Worm (Caenorhabditis elegans) whole organism, L4 larva: ENCODE measurements around the gene nlp-46.

Experiments
- F49E8.2 ChIP-seq: sonication (generic microtip); optimal IDR thresholded peaks from 2 replicates; lab custom pipeline; 2016; ENCODE audit warnings: missing compliant biosample characterization, mild to moderate bottlenecking, missing genetic modification characterization, borderline replicate concordance
- T20F7.1 ChIP-seq: fragments of 200-800 bp; sonication (Bioruptor generic); optimal IDR thresholded peaks from 2 replicates; lab custom pipeline; 2018; ENCODE audit warnings: mild to moderate bottlenecking, missing genetic modification characterization, missing compliant biosample characterization
- Y75B8A.6 ChIP-seq: fragments of 200-800 bp; sonication (Bioruptor generic); IDR thresholded peaks from 2 replicates; pipeline ENCODE4 v1.3.6; 2022; ENCODE audit warnings: missing genetic modification reagents, missing genetic modification characterization, missing compliant biosample characterization
- ZK546.5 ChIP-seq, 2 experiments: sonication (generic microtip); optimal IDR thresholded peaks; 2 replicates each; lab custom pipeline; 2017; ENCODE audit warnings: missing biosample characterization in 2 of 2, missing genetic modification characterization in 2 of 2
- aly-2 ChIP-seq: sonication (generic microtip); optimal IDR thresholded peaks from 2 replicates; lab custom pipeline; 2018; ENCODE audit warnings: missing biosample characterization, missing genetic modification characterization
- ceh-44 ChIP-seq: fragments of 200-800 bp; sonication (Bioruptor generic); IDR thresholded peaks from 2 replicates; pipeline ENCODE4 v1.3.6; 2022; ENCODE audit warnings: missing genetic modification reagents, missing genetic modification characterization, missing compliant biosample characterization
- ceh-82 ChIP-seq: sonication (generic microtip); optimal IDR thresholded peaks from 2 replicates; lab custom pipeline; 2017; ENCODE audit warnings: missing biosample characterization, missing genetic modification characterization
- ces-1 ChIP-seq: fragments of 150-350 bp; sonication (generic microtip); optimal IDR thresholded peaks from 4 replicates; lab custom pipeline; 2014; ENCODE audit warnings: missing biosample characterization, missing genetic modification reagents, missing genetic modification characterization
- cey-2 ChIP-seq: sonication (generic microtip); optimal IDR thresholded peaks from 3 replicates; lab custom pipeline; 2017; ENCODE audit warnings: missing genetic modification characterization, mild to moderate bottlenecking, missing compliant biosample characterization, antibody characterized with exemption, borderline replicate concordance; ENCODE audit not compliant: insufficient read depth
- ctbp-1 ChIP-seq: fragments of 200-800 bp; sonication (Bioruptor generic); IDR thresholded peaks from 2 replicates; pipeline ENCODE4 v1.3.6; 2022; ENCODE audit warnings: missing genetic modification reagents, missing genetic modification characterization, missing compliant biosample characterization
- daf-16 ChIP-seq, 3 experiments: sonication (generic microtip); optimal IDR thresholded peaks; 2 replicates each; lab custom pipeline; 2016 to 2017; ENCODE audit warnings: missing genetic modification characterization in 3 of 3, missing genetic modification reagents in 3 of 3, mild to moderate bottlenecking in 2 of 3, missing compliant biosample characterization in 2 of 3, missing biosample characterization in 1 of 3, moderate library complexity in 1 of 3
- daf-8 ChIP-seq: fragments of 200-800 bp; sonication (Bioruptor generic); IDR thresholded peaks from 2 replicates; pipeline ENCODE4 v1.3.6; 2022; ENCODE audit warnings: missing genetic modification characterization, missing compliant biosample characterization
- dmd-6 ChIP-seq: fragments of 200-800 bp; sonication (Bioruptor generic); IDR thresholded peaks from 2 replicates; pipeline ENCODE4 v1.3.6; 2022; ENCODE audit warnings: missing genetic modification reagents, missing genetic modification characterization, missing compliant biosample characterization
- dmd-8 ChIP-seq: fragments of 200-800 bp; sonication (Bioruptor generic); IDR thresholded peaks from 2 replicates; pipeline ENCODE4 v1.3.6; 2022; ENCODE audit warnings: missing genetic modification characterization, missing compliant biosample characterization
- dmd-9 ChIP-seq: fragments of 200-800 bp; sonication (Bioruptor generic); IDR thresholded peaks from 2 replicates; pipeline ENCODE4 v1.3.6; 2022; ENCODE audit warnings: missing genetic modification reagents, missing genetic modification characterization, missing compliant biosample characterization
- dpl-1 ChIP-seq: fragments of 150-350 bp; optimal IDR thresholded peaks from 2 replicates; lab custom pipeline; 2014; ENCODE audit warnings: missing biosample characterization, missing genetic modification reagents, missing genetic modification characterization
- duxl-1 ChIP-seq: sonication (generic microtip); optimal IDR thresholded peaks from 2 replicates; lab custom pipeline; 2016; ENCODE audit warnings: mild to moderate bottlenecking, missing genetic modification characterization, moderate library complexity, missing compliant biosample characterization; ENCODE audit not compliant: poor library complexity
- gei-8 ChIP-seq: fragments of 200-800 bp; sonication (Bioruptor generic); optimal IDR thresholded peaks from 2 replicates; lab custom pipeline; 2018; ENCODE audit warnings: mild to moderate bottlenecking, missing genetic modification characterization, missing compliant biosample characterization
- hif-1 ChIP-seq, 2 experiments: sonication (generic microtip); optimal IDR thresholded peaks; 2 replicates each; lab custom pipeline; 2016 to 2017; ENCODE audit warnings: missing compliant biosample characterization in 2 of 2, missing genetic modification characterization in 2 of 2, missing genetic modification reagents in 2 of 2, missing genotype in 2 of 2, mild to moderate bottlenecking in 1 of 2
- hlh-11 ChIP-seq: fragments of 200-800 bp; sonication (Bioruptor generic); optimal IDR thresholded peaks from 2 replicates; lab custom pipeline; 2018; ENCODE audit warnings: mild to moderate bottlenecking, missing genetic modification characterization, missing compliant biosample characterization
- hlh-30 ChIP-seq: sonication (generic microtip); optimal IDR thresholded peaks from 2 replicates; lab custom pipeline; 2017; ENCODE audit warnings: antibody characterized with exemption, mild to moderate bottlenecking, missing genetic modification characterization, missing compliant biosample characterization; ENCODE audit not compliant: insufficient read depth
- hmg-1.1 ChIP-seq: fragments of 200-800 bp; sonication (Bioruptor generic); IDR thresholded peaks from 2 replicates; pipeline ENCODE4 v1.3.6; 2022; ENCODE audit warnings: missing genetic modification reagents, missing genetic modification characterization, missing compliant biosample characterization
- jun-1 ChIP-seq: fragments of 150-350 bp; optimal IDR thresholded peaks from 2 replicates; lab custom pipeline; 2014; ENCODE audit warnings: missing biosample characterization, missing genetic modification reagents, missing genetic modification characterization
- lin-39 ChIP-seq: fragments of 150-350 bp; optimal IDR thresholded peaks from 2 replicates; lab custom pipeline; 2014; ENCODE audit warnings: missing biosample characterization, missing genetic modification reagents, missing genetic modification characterization
- madf-5 ChIP-seq, 2 experiments: fragments of 200-800 bp; sonication (Bioruptor generic); IDR thresholded peaks; 2 replicates each; pipeline ENCODE4 v1.3.6; 2022; ENCODE audit warnings: missing compliant biosample characterization in 2 of 2, missing genetic modification characterization in 2 of 2
- mdt-29 ChIP-seq: fragments of 200-800 bp; sonication (Bioruptor generic); IDR thresholded peaks from 2 replicates; pipeline ENCODE4 v1.3.6; 2022; ENCODE audit warnings: missing genetic modification reagents, missing genetic modification characterization, missing compliant biosample characterization
- nhr-11 ChIP-seq: fragments of 150-350 bp; optimal IDR thresholded peaks from 2 replicates; lab custom pipeline; 2014; ENCODE audit warnings: missing biosample characterization, missing genetic modification characterization
- nhr-28 ChIP-seq: fragments of 150-350 bp; optimal IDR thresholded peaks from 2 replicates; lab custom pipeline; 2014; ENCODE audit warnings: missing biosample characterization, missing genetic modification characterization
- nhr-48 ChIP-seq: sonication (generic microtip); optimal IDR thresholded peaks from 2 replicates; lab custom pipeline; 2016; ENCODE audit warnings: mild to moderate bottlenecking, missing genetic modification characterization, missing compliant biosample characterization
- nhr-77 ChIP-seq: fragments of 150-350 bp; optimal IDR thresholded peaks from 2 replicates; lab custom pipeline; 2014; ENCODE audit warnings: missing biosample characterization, missing genetic modification characterization
- skn-1 ChIP-seq: fragments of 150-350 bp; optimal IDR thresholded peaks from 2 replicates; lab custom pipeline; 2014; ENCODE audit warnings: missing biosample characterization, missing genetic modification characterization
- spr-1 ChIP-seq: sonication (generic microtip); optimal IDR thresholded peaks from 2 replicates; lab custom pipeline; 2016; ENCODE audit warnings: mild to moderate bottlenecking, missing genetic modification characterization, missing compliant biosample characterization
- tra-1 ChIP-seq: fragments of 200-800 bp; sonication (Bioruptor generic); IDR thresholded peaks from 2 replicates; pipeline ENCODE4 v1.3.6; 2022; ENCODE audit warnings: missing genetic modification reagents, missing genetic modification characterization, missing compliant biosample characterization
- unc-130 ChIP-seq: sonication (generic microtip); optimal IDR thresholded peaks from 2 replicates; lab custom pipeline; 2016; ENCODE audit warnings: missing genetic modification reagents, missing genetic modification characterization, missing compliant biosample characterization
- unc-39 ChIP-seq: sonication (generic microtip); optimal IDR thresholded peaks from 2 replicates; lab custom pipeline; 2017; ENCODE audit warnings: missing biosample characterization, missing genetic modification characterization
- unc-62 ChIP-seq, 3 experiments: fragments of 150-350 bp in 1 of 3; sonication (generic microtip); optimal IDR thresholded peaks in 2 of 3; peaks in 1 of 3; 1 replicate in 1 of 3; 2 replicates in 2 of 3; lab custom pipeline; 2014 to 2017; ENCODE audit warnings: missing biosample characterization in 3 of 3, missing genetic modification characterization in 3 of 3, missing genetic modification reagents in 3 of 3, missing genotype in 1 of 3
- zip-11 ChIP-seq: fragments of 200-800 bp; sonication (Bioruptor generic); IDR thresholded peaks from 2 replicates; pipeline ENCODE4 v1.3.6; 2022; ENCODE audit warnings: missing genetic modification characterization, missing compliant biosample characterization
- zip-2 ChIP-seq: fragments of 150-350 bp; optimal IDR thresholded peaks from 2 replicates; lab custom pipeline; 2014; ENCODE audit warnings: missing biosample characterization, missing genetic modification characterization

The nlp-46 gene

DNA sequence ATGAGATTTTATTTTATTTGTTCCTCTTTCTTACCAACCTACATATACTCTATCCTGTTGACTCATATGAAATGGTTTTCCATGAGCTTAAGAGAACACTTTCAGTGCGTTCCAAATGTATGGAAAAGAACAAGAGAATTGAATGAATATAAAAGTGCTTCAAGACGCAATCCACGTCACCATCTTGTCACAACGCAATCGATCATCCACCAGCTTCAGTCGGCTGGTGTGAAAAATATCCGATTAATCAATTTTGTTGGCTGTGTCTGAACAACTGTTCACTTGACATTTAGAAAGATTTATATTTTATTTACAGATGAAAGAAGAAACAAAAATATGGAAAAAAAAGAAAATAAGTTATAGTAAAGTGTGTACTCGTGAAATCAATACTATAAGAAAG is 17.3 kb upstream of the nlp-46 start (continued):
- no peak for TF ChIP-seq ZK546.5 (tag; optimal IDR thresholded peaks at IDR 0.05; lab: Kevin White, UChicago)
- TF ChIP-seq F49E8.2 (tag; lab: Kevin White, UChicago) = no peak
- no peak for TF ChIP-seq cey-2 (tag; lab: Kevin White, UChicago)
- no peak for TF ChIP-seq ceh-44 (GFP tag; lab: Robert Waterston, UW)
- no peak for TF ChIP-seq tra-1 (GFP tag; lab: Robert Waterston, UW)
- TF ChIP-seq mdt-29 (GFP tag; lab: Robert Waterston, UW) = no peak
- TF ChIP-seq daf-8 = no peak
- peak; percentile 5 for TF ChIP-seq hlh-11
- TF ChIP-seq T20F7.1 (GFP tag; lab: Kevin White, UChicago) = no peak
- peak in 1 of 2 experiments; percentile 82 for TF ChIP-seq unc-62 (GFP tag; optimal IDR thresholded peaks at IDR 0.05 in 1 of 2; lab: Kevin White, UChicago)
- TF ChIP-seq unc-62 (tag; optimal IDR thresholded peaks at IDR 0.05; lab: Kevin White, UChicago) = no peak

DNA sequence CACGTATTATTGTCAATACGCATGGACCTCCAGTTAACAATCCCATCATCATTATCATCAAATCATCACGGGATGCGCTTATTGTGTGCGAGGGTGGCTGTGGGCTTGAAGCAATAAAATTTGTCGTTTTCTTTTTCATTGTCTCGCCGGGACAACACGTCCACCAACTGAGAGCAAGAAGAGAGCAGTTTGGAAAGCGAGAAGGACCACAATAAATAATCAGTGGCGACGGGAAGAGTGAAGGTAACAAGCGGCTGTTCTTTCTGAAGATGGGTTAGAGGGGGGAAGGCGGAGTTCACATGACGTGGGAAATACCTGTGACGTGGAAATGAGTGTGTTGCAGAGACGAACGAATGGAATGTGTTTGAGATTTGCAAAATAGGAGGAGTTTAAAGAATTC is 12.7 kb upstream of the nlp-46 start:
- TF ChIP-seq daf-16 (GFP tag; optimal IDR thresholded peaks at IDR 0.05; lab: Kevin White, UChicago) = peak in 1 of 2 experiments; percentile 93
- TF ChIP-seq daf-16 (tag; optimal IDR thresholded peaks at IDR 0.05; lab: Kevin White, UChicago) = no peak
- TF ChIP-seq dmd-9 (GFP tag; lab: Robert Waterston, UW) = no peak
- TF ChIP-seq hif-1 (tag; optimal IDR thresholded peaks at IDR 0.05; lab: Kevin White, UChicago) = peak in 1 of 2 experiments; percentile 0
- no peak for TF ChIP-seq lin-39 (tag; lab: Kevin White, UChicago)
- TF ChIP-seq nhr-48 (tag; lab: Kevin White, UChicago) = no peak
- TF ChIP-seq madf-5 (GFP tag; IDR thresholded peaks at IDR 0.05; lab: Robert Waterston, UW) = no peak
- no peak for TF ChIP-seq jun-1
- peak; percentile 67 for TF ChIP-seq hlh-11
- TF ChIP-seq ceh-82 = no peak
- TF ChIP-seq gei-8 (GFP tag; lab: Kevin White, UChicago) = no peak
- TF ChIP-seq ceh-44 (GFP tag; lab: Robert Waterston, UW) = no peak
- no peak for TF ChIP-seq dmd-6 (GFP tag; lab: Robert Waterston, UW)
- no peak for TF ChIP-seq spr-1 (tag; lab: Kevin White, UChicago)
- TF ChIP-seq nhr-28 = no peak
- TF ChIP-seq duxl-1 (tag; lab: Kevin White, UChicago) = no peak
- TF ChIP-seq dpl-1 = no peak
- no peak for TF ChIP-seq nhr-77
- peak; percentile 21 for TF ChIP-seq hlh-30 (tag; lab: Kevin White, UChicago)
- 0 out of 2 replicates have a peak, but pooled peaks have one; percentile 28 for TF ChIP-seq hmg-1.1
- TF ChIP-seq nhr-11 (tag; lab: Kevin White, UChicago) = peak; percentile 82
- TF ChIP-seq unc-130 = no peak
- no peak for TF ChIP-seq ZK546.5 (tag; optimal IDR thresholded peaks at IDR 0.05; lab: Kevin White, UChicago)
- TF ChIP-seq unc-39 (tag; lab: Kevin White, UChicago) = no peak
- no peak for TF ChIP-seq Y75B8A.6 (GFP tag; lab: Robert Waterston, UW)

DNA sequence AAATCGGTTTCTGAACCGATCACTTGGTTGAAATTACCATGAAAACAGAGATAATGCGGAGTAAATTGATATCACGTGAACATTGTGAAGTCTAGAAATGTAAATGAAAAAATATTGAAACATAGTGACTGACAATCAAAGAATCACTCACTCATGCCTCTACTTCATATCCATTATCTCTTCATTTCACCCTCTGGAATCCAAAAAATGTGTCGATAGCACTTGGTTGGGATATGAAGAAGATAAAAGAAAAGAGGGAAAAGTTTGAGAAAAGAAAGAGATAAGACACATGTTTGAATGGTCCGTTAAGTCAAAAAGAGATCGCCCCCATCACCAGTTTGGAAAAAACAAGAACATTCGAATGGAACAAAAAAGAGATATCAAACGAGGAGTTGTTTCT is 11.7 kb upstream of the nlp-46 start:
- TF ChIP-seq zip-2 (no peak), gei-8 (GFP tag; lab: Kevin White, UChicago) (no peak), unc-62 (GFP tag; optimal IDR thresholded peaks at IDR 0.05 in 1 of 2; lab: Kevin White, UChicago) (peak in 1 of 2 experiments; percentile 78), unc-62 (tag; optimal IDR thresholded peaks at IDR 0.05; lab: Kevin White, UChicago) (no peak), zip-11 (GFP tag; lab: Robert Waterston, UW) (no peak), hlh-11 (peak; percentile 7), ces-1 (no peak), aly-2 (no peak), daf-16 (GFP tag; optimal IDR thresholded peaks at IDR 0.05; lab: Kevin White, UChicago) (peak in 1 of 2 experiments; percentile 14), daf-16 (tag; optimal IDR thresholded peaks at IDR 0.05; lab: Kevin White, UChicago) (no peak), dmd-8 (GFP tag; lab: Robert Waterston, UW) (no peak), ctbp-1 (GFP tag; lab: Robert Waterston, UW) (no peak), skn-1 (no peak), nhr-11 (tag; lab: Kevin White, UChicago) (peak; percentile 38)
- TF ChIP-seq, all 104 proteins: peak for 4
